Worm (Caenorhabditis elegans): ENCODE results near the gene ykt-6.

The ykt-6 gene

DNA sequence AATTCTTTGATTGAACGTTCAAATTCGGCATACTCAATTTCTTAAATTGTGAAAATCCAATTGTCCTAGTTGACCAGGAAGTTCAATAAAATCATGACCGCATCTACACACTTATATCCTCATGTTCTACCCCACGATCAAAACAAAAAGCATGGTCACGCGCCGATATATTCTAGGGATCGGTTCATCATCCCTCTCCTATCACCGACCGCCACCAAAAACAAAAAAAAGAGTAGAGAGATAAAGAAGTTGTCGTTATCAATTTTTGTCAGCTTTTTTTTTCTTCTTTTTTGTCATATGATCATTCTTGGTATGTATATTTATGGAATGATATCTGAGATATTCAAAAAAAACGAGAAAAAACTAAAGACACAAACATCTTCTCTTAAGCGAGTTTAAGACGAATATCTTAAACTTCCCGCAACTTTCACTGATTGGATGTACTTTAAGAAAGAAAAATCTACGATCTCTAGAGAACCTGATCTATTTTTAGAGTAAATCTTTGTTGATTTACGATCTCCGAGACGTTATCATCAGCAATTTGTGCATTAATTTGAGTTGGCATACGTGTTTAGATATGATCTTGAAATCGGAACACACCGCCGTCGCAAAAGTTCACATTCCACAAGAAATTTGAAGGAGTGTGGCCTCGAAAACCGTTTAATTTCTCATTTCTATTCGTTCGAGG is 17.7 kb upstream of the ykt-6 start:
- TF ChIP-seq hmg-4 (GFP tag; optimal IDR thresholded peaks at IDR 0.05), result no peak
- no peak for TF ChIP-seq hmbx-1 (tag; optimal IDR thresholded peaks at IDR 0.05)
- TF ChIP-seq ceh-13 (GFP tag; optimal IDR thresholded peaks at IDR 0.05), result no peak
- no peak for TF ChIP-seq aly-1 (tag; optimal IDR thresholded peaks at IDR 0.05)
- no peak for TF ChIP-seq hnd-1 (tag; optimal IDR thresholded peaks at IDR 0.05)
- TF ChIP-seq tra-4 (tag; optimal IDR thresholded peaks at IDR 0.05), result no peak
- no peak for TF ChIP-seq ama-1 (optimal IDR thresholded peaks at IDR 0.05)
- no peak for TF ChIP-seq scrt-1 (GFP tag; IDR thresholded peaks at IDR 0.05)
- no peak for TF ChIP-seq B0310.2 (tag; optimal IDR thresholded peaks at IDR 0.05)

DNA sequence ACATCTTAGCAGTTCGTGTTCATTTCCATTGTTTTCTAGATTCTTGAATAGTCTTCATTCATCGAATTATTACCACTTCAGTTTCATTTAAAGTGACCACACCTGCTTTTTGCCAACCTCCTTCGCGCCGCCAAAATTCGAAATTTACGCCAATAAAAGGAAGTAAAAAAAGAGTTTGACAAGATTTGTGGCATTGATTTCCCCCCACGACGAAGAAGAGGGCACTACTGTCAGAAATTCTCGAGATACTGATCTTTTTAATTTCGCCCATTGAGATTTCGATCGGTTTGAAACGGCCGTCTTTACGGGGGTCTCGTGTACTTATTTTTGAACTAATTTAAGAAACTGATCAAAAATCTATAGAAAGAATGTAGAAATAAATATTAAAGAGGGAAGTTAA is 14.3 kb upstream of the ykt-6 start:
- TF ChIP-seq sea-1 (GFP tag; conservative IDR thresholded peaks at IDR 0.05), result no peak
- no peak for TF ChIP-seq ceh-36 (tag; optimal IDR thresholded peaks at IDR 0.05)
- TF ChIP-seq ets-7 (tag; optimal IDR thresholded peaks at IDR 0.05), result no peak
- TF ChIP-seq scrt-1 (GFP tag; IDR thresholded peaks at IDR 0.05), result no peak
- TF ChIP-seq tra-4 (tag; optimal IDR thresholded peaks at IDR 0.05), result no peak
- TF ChIP-seq aly-1 (tag; optimal IDR thresholded peaks at IDR 0.05), result no peak
- no peak for TF ChIP-seq hmbx-1 (tag; optimal IDR thresholded peaks at IDR 0.05)
- no peak for TF ChIP-seq F13C5.2 (tag; optimal IDR thresholded peaks at IDR 0.05)
- TF ChIP-seq tbx-37 (GFP tag; conservative IDR thresholded peaks at IDR 0.05), result no peak
- no peak for TF ChIP-seq ceh-13 (GFP tag; optimal IDR thresholded peaks at IDR 0.05)
- no peak for TF ChIP-seq ama-1 (optimal IDR thresholded peaks at IDR 0.05)
- no peak for TF ChIP-seq tbx-11 (GFP tag; IDR thresholded peaks at IDR 0.05)
- TF ChIP-seq flt-1 (GFP tag; IDR thresholded peaks at IDR 0.05), result no peak
- TF ChIP-seq B0310.2 (tag; optimal IDR thresholded peaks at IDR 0.05), result no peak
- TF ChIP-seq hmg-4 (GFP tag; optimal IDR thresholded peaks at IDR 0.05), result no peak
- TF ChIP-seq hnd-1 (tag; optimal IDR thresholded peaks at IDR 0.05), result no peak
- no peak for TF ChIP-seq pes-1 (GFP tag; IDR thresholded peaks at IDR 0.05)

DNA sequence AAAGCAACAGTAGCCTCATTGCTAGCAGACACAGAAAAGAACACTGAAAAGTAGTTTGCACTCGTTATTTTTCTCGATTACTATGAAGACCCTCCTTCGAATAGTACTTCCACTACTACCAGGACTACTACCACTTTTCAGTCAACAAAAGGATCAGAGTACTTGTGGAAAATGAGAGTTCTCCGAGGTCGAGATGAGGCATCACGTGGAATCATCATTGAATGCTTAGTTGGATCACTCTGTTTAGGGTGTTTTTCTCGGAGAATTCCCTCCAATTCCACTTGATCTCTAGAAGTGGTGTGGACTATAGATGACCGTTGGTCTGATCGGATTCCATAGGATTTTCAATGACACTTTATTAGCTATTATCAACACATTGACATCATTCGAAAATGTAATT is 13.4 kb upstream of the ykt-6 start:
- no peak for TF ChIP-seq F13C5.2 (tag; optimal IDR thresholded peaks at IDR 0.05)
- TF ChIP-seq pes-1 (GFP tag; IDR thresholded peaks at IDR 0.05), result no peak
- no peak for TF ChIP-seq ets-7 (tag; optimal IDR thresholded peaks at IDR 0.05)
- TF ChIP-seq ama-1 (optimal IDR thresholded peaks at IDR 0.05), result no peak
- no peak for TF ChIP-seq flt-1 (GFP tag; IDR thresholded peaks at IDR 0.05)

DNA sequence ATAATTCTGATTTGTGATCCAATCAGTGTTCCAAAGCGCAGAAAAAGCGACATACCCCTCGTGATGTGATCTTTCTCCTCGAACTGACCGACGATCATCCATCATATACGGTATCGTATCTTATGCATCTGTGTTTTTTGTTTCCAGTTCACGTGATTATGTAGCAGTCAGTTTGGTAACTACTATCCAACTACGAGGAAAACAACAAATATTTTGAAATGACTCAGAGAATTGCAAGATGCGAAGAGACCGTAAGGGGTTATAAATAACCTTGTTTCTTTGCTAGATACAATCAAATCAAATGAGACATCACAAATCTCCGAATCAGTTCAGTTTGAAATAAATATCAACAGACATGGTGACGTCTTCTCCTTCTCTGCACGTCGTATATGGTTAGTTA is 12.8 kb upstream of the ykt-6 start:
- TF ChIP-seq B0310.2 (tag; optimal IDR thresholded peaks at IDR 0.05) (no peak), hmbx-1 (tag; optimal IDR thresholded peaks at IDR 0.05) (no peak), ets-7 (tag; optimal IDR thresholded peaks at IDR 0.05) (no peak)

DNA sequence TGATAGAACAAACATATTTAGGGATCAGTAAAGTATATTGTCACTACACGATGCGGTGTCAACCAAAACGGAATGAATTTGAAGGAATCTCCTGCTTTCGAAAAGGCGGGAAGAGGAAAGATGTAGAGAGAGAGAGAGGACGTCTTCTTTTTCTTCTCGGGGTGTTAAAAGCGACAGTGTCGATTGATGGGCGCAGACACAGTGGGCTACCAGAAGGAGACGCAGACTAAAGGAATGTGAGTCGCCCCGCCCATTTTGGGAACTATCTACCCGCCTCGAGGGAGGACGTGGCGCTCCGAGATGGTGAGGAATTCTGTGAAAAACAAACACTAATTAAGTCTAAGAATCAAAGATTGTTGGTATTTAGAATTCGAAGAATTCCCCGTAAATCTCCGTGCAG is 12.1 kb upstream of the ykt-6 start, which contains the start of the genes B0361.14 and B0361.9:
TSS of gene B0361.14 (minus strand) at position 66 of the 400 bp plus-strand sequence.
TSS of gene B0361.9 (minus strand) at position 166 of the 400 bp plus-strand sequence.
- TF ChIP-seq ama-1 (optimal IDR thresholded peaks at IDR 0.05), result no peak
- TF ChIP-seq hmbx-1 (tag; optimal IDR thresholded peaks at IDR 0.05), result no peak
- TF ChIP-seq ets-7 (tag; optimal IDR thresholded peaks at IDR 0.05), result no peak
- no peak for TF ChIP-seq aly-1 (tag; optimal IDR thresholded peaks at IDR 0.05)
- TF ChIP-seq hmg-4 (GFP tag; optimal IDR thresholded peaks at IDR 0.05), result no peak
- no peak for TF ChIP-seq flt-1 (GFP tag; IDR thresholded peaks at IDR 0.05)
- no peak for TF ChIP-seq tra-4 (tag; optimal IDR thresholded peaks at IDR 0.05)
- TF ChIP-seq F13C5.2 (tag; optimal IDR thresholded peaks at IDR 0.05), result no peak
- TF ChIP-seq tbx-37 (GFP tag; conservative IDR thresholded peaks at IDR 0.05), result no peak
- no peak for TF ChIP-seq ceh-13 (GFP tag; optimal IDR thresholded peaks at IDR 0.05)
- no peak for TF ChIP-seq tbx-11 (GFP tag; IDR thresholded peaks at IDR 0.05)
- TF ChIP-seq hnd-1 (tag; optimal IDR thresholded peaks at IDR 0.05), result no peak
- no peak for TF ChIP-seq sea-1 (GFP tag; conservative IDR thresholded peaks at IDR 0.05)
- TF ChIP-seq pes-1 (GFP tag; IDR thresholded peaks at IDR 0.05), result no peak
- TF ChIP-seq scrt-1 (GFP tag; IDR thresholded peaks at IDR 0.05), result no peak
- no peak for TF ChIP-seq ceh-36 (tag; optimal IDR thresholded peaks at IDR 0.05)

DNA sequence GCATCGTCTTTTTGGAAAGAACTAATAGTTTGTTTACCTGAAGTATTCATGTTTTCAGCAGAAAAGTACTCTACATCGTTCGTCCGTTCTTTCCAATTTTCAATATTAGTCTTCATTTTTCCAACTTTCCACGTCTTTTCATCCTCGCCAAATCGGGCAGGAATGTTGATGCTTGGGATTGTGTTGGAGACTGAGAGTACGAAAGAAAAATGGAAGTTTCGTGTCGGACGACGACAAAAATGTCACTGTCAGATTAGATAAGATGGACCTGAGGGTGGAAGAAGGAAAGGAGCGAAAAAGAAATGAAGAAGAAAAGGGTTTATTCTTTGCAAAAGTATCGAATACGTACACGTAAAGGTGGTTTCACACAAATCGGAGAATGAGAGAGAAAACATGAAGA is 10.6 kb upstream of the ykt-6 start:
- TF ChIP-seq tra-4 (tag; optimal IDR thresholded peaks at IDR 0.05) (no peak), hmbx-1 (tag; optimal IDR thresholded peaks at IDR 0.05) (no peak)

DNA sequence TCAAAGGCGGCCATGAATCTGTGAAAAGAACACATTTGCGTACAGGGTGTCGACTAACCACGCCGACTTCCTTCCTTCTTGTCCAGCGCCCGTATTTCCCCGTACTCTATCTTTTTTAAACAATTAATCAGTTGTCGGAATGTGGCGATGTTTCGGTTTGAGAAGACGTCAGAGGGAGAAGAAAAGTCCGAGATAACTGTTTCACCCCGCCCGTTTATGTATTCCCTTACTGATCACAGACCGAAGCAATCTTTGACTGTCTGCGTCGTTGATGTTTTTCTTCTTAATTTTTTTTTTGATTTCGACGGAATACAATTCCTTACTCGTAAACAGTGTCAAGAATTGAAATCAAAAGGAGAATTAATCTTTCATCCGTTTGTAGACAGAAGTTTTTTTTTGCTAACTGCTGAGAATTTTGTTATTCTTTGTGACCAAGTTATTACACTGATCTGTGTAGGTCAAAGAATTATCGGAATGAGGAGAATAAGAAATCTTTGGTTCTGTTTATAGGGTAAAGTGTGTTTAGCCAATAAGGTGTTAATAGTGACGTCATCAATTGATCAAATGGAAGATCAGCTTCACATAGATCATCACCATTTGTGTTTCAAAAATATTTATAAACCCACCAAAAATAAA is 9.8 kb upstream of the ykt-6 start:
- TF ChIP-seq tra-4 (tag; optimal IDR thresholded peaks at IDR 0.05) (no peak), sea-1 (GFP tag; conservative IDR thresholded peaks at IDR 0.05) (no peak), hmg-4 (GFP tag; optimal IDR thresholded peaks at IDR 0.05) (no peak), ceh-13 (GFP tag; optimal IDR thresholded peaks at IDR 0.05) (no peak), B0310.2 (tag; optimal IDR thresholded peaks at IDR 0.05) (no peak), hmbx-1 (tag; optimal IDR thresholded peaks at IDR 0.05) (no peak), scrt-1 (GFP tag; IDR thresholded peaks at IDR 0.05) (no peak)

DNA sequence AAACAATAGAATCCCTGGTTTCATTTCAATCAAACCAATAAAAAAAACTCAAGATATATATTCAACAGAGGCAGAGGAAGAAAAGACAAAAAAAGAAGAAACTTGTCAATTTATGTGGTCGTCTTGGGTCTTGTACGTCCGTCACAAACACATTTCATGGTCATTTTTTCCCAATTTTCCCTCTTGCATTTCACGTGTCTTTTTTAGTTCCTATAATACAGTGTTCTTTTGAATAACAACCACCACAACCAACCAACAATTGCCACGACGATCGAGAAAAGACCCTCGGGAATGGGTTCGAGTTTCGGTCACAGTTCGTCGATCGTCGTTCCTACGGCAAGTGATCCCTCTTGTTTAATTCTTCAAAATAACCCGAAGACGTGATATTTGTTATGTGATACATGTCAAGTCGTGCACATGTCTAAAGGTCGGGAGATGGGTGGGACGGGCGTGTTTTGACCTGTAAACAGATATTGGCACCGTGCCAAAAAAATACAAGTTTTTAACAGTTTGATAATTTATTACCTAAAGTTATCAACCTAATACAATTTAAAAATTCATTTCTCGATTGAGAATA is 8.8 kb upstream of the ykt-6 start:
- no peak for TF ChIP-seq tra-4 (tag; optimal IDR thresholded peaks at IDR 0.05)
- no peak for TF ChIP-seq B0310.2 (tag; optimal IDR thresholded peaks at IDR 0.05)
- TF ChIP-seq ceh-13 (GFP tag; optimal IDR thresholded peaks at IDR 0.05), result no peak
- no peak for TF ChIP-seq ceh-36 (tag; optimal IDR thresholded peaks at IDR 0.05)
- no peak for TF ChIP-seq aly-1 (tag; optimal IDR thresholded peaks at IDR 0.05)
- no peak for TF ChIP-seq tbx-11 (GFP tag; IDR thresholded peaks at IDR 0.05)
- TF ChIP-seq hmg-4 (GFP tag; optimal IDR thresholded peaks at IDR 0.05), result no peak
- no peak for TF ChIP-seq F13C5.2 (tag; optimal IDR thresholded peaks at IDR 0.05)
- no peak for TF ChIP-seq scrt-1 (GFP tag; IDR thresholded peaks at IDR 0.05)
- no peak for TF ChIP-seq pes-1 (GFP tag; IDR thresholded peaks at IDR 0.05)
- no peak for TF ChIP-seq tbx-37 (GFP tag; conservative IDR thresholded peaks at IDR 0.05)
- TF ChIP-seq sea-1 (GFP tag; conservative IDR thresholded peaks at IDR 0.05), result no peak
- TF ChIP-seq flt-1 (GFP tag; IDR thresholded peaks at IDR 0.05), result no peak
- TF ChIP-seq ets-7 (tag; optimal IDR thresholded peaks at IDR 0.05), result no peak
- no peak for TF ChIP-seq ama-1 (optimal IDR thresholded peaks at IDR 0.05)
- no peak for TF ChIP-seq hnd-1 (tag; optimal IDR thresholded peaks at IDR 0.05)
- no peak for TF ChIP-seq hmbx-1 (tag; optimal IDR thresholded peaks at IDR 0.05)
